Worm (Caenorhabditis elegans) whole organism, early embryonic: ENCODE measurements around the gene sqv-8.

Source experiments
- ama-1 ChIP-seq: fragments of 150-350 bp; optimal IDR thresholded peaks from 2 replicates; lab custom pipeline; 2014
- ceh-13 ChIP-seq: fragments of 200-800 bp; sonication (Bioruptor generic); optimal IDR thresholded peaks from 2 replicates; lab custom pipeline; 2018; ENCODE audit warnings: mild to moderate bottlenecking, missing genetic modification characterization, missing compliant biosample characterization
- flt-1 ChIP-seq: fragments of 200-800 bp; sonication (Bioruptor generic); IDR thresholded peaks from 2 replicates; pipeline ENCODE4 v1.3.6; 2022; ENCODE audit warnings: missing genetic modification characterization, missing compliant biosample characterization
- scrt-1 ChIP-seq: fragments of 200-800 bp; sonication (Bioruptor generic); IDR thresholded peaks from 2 replicates; pipeline ENCODE4 v1.3.6; 2022; ENCODE audit warnings: missing genetic modification characterization, missing compliant biosample characterization
- tra-4 ChIP-seq: sonication (generic microtip); optimal IDR thresholded peaks from 2 replicates; lab custom pipeline; 2017; ENCODE audit warnings: missing genetic modification characterization, missing compliant biosample characterization

- TF ChIP-seq flt-1 (GFP tag; lab: Robert Waterston, UW) (no peak), tra-4 (tag; lab: Kevin White, UChicago) (no peak), ama-1 (lab: Kevin White, UChicago) (no peak), scrt-1 (GFP tag; lab: Robert Waterston, UW) (no peak), ceh-13 (no peak)
Observed at ce11 chrII:9601679-9602078, 45.1 kb upstream of the sqv-8 start.
